Fruit fly (Drosophila melanogaster): ENCODE data around the gene Nubp2.

Nubp2 gene

DNA sequence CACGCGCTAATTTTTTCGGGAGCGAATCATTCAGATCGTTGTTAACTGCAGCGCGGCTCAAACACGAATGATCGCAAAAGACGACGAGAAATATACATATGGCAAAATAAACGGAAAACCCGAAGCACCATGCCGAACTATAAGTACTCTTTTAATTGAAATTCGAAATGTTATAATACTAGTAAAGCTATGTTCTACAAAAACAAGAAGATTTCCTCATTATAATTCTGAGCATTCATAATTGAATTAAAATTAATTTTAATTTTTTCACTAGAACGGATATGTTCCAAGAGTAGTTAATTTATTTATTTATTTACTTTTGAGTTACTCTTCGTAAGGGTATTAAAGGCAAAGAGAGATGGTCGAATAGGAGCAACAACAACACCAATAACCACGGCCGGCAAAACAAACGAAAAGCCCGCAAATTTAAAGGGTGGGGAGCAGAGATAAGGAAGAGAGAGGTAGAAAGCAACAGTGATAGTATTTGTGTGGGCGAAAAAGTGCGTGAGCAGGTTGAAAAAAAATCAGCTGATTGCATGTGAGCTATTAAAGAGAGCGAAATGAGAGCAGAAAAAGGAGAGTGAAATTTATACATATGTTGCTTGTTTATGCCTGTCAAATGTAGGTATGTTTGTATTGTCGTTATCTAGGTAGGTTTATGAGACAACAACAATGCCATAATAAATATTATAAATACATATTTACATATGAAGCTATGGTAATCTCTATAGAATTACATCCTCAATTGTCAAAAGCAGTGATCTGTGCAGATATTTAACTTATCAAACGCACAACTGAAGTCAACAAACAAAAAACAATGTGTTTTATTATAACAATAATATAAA is 32.7 kb upstream of the Nubp2 start (continued):
- peak; percentile 81 for TF ChIP-seq CG3281 (GFP tag; optimal IDR thresholded peaks at IDR 0.05)
- no peak for TF ChIP-seq CG14710 (tag; optimal IDR thresholded peaks at IDR 0.05)
- TF ChIP-seq klu (GFP tag; IDR thresholded peaks at IDR 0.05): peak; percentile 29; the same call in 1 of the 2 replicates
- peak; percentile 38; the same call in 1 of the 3 replicates for TF ChIP-seq ken (GFP tag; IDR thresholded peaks at IDR 0.05)
- TF ChIP-seq CG1792 (GFP tag; optimal IDR thresholded peaks at IDR 0.05): peak; percentile 13
- peak; percentile 48; the same call in 1 of the 2 replicates for TF ChIP-seq ranshi (GFP tag; IDR thresholded peaks at IDR 0.05)
- TF ChIP-seq CG15601 (tag; optimal IDR thresholded peaks at IDR 0.05): peak; percentile 42
- TF ChIP-seq zen2 (GFP tag; IDR thresholded peaks at IDR 0.05; ENCODE audit: partially characterized antibody): no peak
- TF ChIP-seq Xbp1 (GFP tag; optimal IDR thresholded peaks at IDR 0.05): peak; percentile 67
- TF ChIP-seq CG8924 (tag; optimal IDR thresholded peaks at IDR 0.05): peak; percentile 84
- peak; percentile 66 for TF ChIP-seq wdn (GFP tag; IDR thresholded peaks at IDR 0.05)
- TF ChIP-seq scrt (GFP tag; optimal IDR thresholded peaks at IDR 0.05): peak; percentile 64
- TF ChIP-seq GATAe (GFP tag; conservative IDR thresholded peaks at IDR 0.05): 0 out of 2 replicates have a peak, but pooled peaks have one; percentile 27
- peak; percentile 49 for TF ChIP-seq CG9215 (GFP tag; IDR thresholded peaks at IDR 0.05)
- TF ChIP-seq CG11504 (tag; optimal IDR thresholded peaks at IDR 0.05): peak; percentile 90
- TF ChIP-seq zfh1 (GFP tag; IDR thresholded peaks at IDR 0.05): peak; percentile 68; the same call in 2 of the 3 replicates
- peak; percentile 88 for TF ChIP-seq lbe (GFP tag; optimal IDR thresholded peaks at IDR 0.05)
- peak; percentile 72; the same call in 1 of the 2 replicates for TF ChIP-seq ttk (GFP tag; IDR thresholded peaks at IDR 0.05)
- TF ChIP-seq crol (GFP tag; IDR thresholded peaks at IDR 0.05): peak; percentile 27; the same call in 1 of the 2 replicates
- peak; percentile 20 for TF ChIP-seq ems (GFP tag; optimal IDR thresholded peaks at IDR 0.05)
- peak; percentile 69 for TF ChIP-seq bcd (GFP tag; optimal IDR thresholded peaks at IDR 0.05)
- TF ChIP-seq pum (GFP tag; optimal IDR thresholded peaks at IDR 0.05): no peak
- no peak for TF ChIP-seq D (optimal IDR thresholded peaks at IDR 0.05)
- no peak for TF ChIP-seq D (GFP tag; optimal IDR thresholded peaks at IDR 0.05)
- TF ChIP-seq CG5180 (GFP tag; optimal IDR thresholded peaks at IDR 0.05): peak; percentile 18
- TF ChIP-seq CG10543 (GFP tag; optimal IDR thresholded peaks at IDR 0.05): peak; percentile 15
- no peak for TF ChIP-seq CG10959 (GFP tag; IDR thresholded peaks at IDR 0.05)
- peak; percentile 91 for TF ChIP-seq row (GFP tag; IDR thresholded peaks at IDR 0.05)
- TF ChIP-seq B-H2 (GFP tag; optimal IDR thresholded peaks at IDR 0.05): no peak
- peak; percentile 78 for TF ChIP-seq CG14441 (GFP tag; IDR thresholded peaks at IDR 0.05)
- TF ChIP-seq otp (GFP tag; IDR thresholded peaks at IDR 0.05): peak; percentile 66; the same call in 1 of the 3 replicates
- no peak for TF ChIP-seq aop (GFP tag; IDR thresholded peaks at IDR 0.05)
- TF ChIP-seq maf-S (GFP tag; optimal IDR thresholded peaks at IDR 0.05): peak; percentile 30
- no peak for TF ChIP-seq disco-r (GFP tag; optimal IDR thresholded peaks at IDR 0.05)
- TF ChIP-seq CG34224 (GFP tag; IDR thresholded peaks at IDR 0.05; ENCODE audit: partially characterized antibody): no peak
- no peak for TF ChIP-seq CG12236 (GFP tag; optimal IDR thresholded peaks at IDR 0.05)
- TF ChIP-seq HmgZ (tag; optimal IDR thresholded peaks at IDR 0.05): peak; percentile 55
- TF ChIP-seq CG7745 (tag; optimal IDR thresholded peaks at IDR 0.05): no peak
- peak; percentile 11 for TF ChIP-seq pfk (GFP tag; optimal IDR thresholded peaks at IDR 0.05)
- no peak for TF ChIP-seq inv (GFP tag; IDR thresholded peaks at IDR 0.05; ENCODE audit: partially characterized antibody)
- TF ChIP-seq CG10565 (GFP tag; optimal IDR thresholded peaks at IDR 0.05): no peak
- no peak for TF ChIP-seq jing (GFP tag; optimal IDR thresholded peaks at IDR 0.05)
- peak; percentile 80; the same call in 1 of the 2 replicates for TF ChIP-seq E2f1 (GFP tag; IDR thresholded peaks at IDR 0.05)
- peak; percentile 77 for TF ChIP-seq CG18262 (tag; optimal IDR thresholded peaks at IDR 0.05)
- TF ChIP-seq tgo (GFP tag; IDR thresholded peaks at IDR 0.05): peak; percentile 86
- TF ChIP-seq CG11695 (GFP tag; IDR thresholded peaks at IDR 0.05): peak; percentile 89
- TF ChIP-seq CG11696 (GFP tag; IDR thresholded peaks at IDR 0.05): peak; percentile 59
- TF ChIP-seq CG10267 (tag; optimal IDR thresholded peaks at IDR 0.05): peak; percentile 69
- TF ChIP-seq Fer1 (GFP tag; optimal IDR thresholded peaks at IDR 0.05): peak; percentile 80

All from whole organism, embryonic.